Worm (Caenorhabditis elegans): ENCODE results near the gene sru-39.

Gene sru-39

DNA sequence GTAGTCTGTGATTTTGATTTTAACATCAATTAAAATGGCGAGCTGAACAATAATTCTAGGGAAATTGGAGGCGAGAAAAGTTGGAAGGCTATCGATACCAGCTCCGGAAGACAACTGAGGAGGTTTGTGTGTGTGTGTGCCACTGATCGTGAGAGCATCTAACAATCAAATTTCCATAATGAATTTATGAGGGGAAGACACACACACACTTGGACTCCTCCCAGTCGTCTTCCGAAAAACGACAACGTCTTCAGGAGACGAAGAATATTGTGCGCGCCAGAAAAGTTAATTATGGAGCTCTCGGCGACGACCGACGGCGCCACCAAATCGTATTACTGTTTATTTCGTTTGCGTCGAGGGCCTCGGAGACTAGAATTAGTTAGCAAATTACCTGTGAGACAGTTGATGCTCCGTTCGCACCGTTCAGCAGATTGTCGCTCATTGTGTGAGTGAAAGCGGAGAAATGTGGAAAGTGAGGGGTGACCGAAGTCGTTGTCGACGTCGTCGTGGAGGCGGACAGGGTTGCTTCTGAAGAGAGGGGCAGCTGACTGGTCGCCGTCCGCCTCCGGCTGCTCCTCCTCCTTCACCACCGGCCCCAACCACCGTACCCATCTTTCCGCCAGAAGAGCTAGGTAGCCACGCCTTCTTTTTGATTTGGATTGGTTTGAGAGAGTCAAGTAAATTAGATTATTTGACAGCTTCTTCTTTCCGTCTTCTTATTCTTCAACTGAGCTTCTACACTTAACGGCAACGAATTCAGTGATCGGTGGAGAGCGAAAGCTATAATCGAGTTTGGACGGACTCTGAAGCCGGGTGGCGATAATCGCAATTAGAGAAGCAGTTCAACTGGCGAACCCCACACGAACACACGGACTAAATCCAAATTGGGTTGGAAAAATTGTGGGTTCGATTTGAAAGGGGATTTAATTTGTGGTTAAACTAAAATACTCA lies 34.2 kb upstream of the sru-39 start, which contains the start of gene unc-42:
TSS of gene unc-42 (minus strand) at position 564 of the 951 bp plus-strand sequence.
- peak; percentile 56 for TF ChIP-seq sma-9 (GFP tag; optimal IDR thresholded peaks at IDR 0.05)
- TF ChIP-seq sma-9 (tag; optimal IDR thresholded peaks at IDR 0.05) = no peak
- TF ChIP-seq lin-11 (tag; optimal IDR thresholded peaks at IDR 0.05) = no peak
- peak in 1 of 2 experiments; percentile 30 for TF ChIP-seq lsy-2 (tag; optimal IDR thresholded peaks at IDR 0.05)
- TF ChIP-seq zag-1 (tag; optimal IDR thresholded peaks at IDR 0.05) = peak; percentile 54
- TF ChIP-seq sem-4 (tag; optimal IDR thresholded peaks at IDR 0.05) = no peak
- no peak for TF ChIP-seq skn-1 (tag; optimal IDR thresholded peaks at IDR 0.05)

DNA sequence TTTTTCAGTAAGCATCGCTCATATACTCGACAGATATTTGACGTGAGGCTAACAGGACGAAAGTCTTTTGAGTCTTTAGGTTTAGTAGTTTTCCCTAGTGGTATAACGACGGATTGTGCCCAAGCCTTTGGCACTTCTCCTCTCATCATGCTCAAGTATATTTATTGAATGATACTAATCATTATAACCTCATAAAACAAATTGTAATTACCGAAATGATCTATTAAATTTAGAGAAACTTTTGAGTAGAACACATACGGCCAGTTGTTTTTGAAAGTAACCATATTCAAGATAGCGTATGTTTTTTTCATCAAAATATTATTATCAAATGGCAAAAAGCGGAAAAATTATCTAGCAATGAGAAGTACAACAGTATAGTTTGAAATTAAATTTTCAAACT lies 32.0 kb upstream of the sru-39 start:
- no peak for TF ChIP-seq R02D3.7 (tag; optimal IDR thresholded peaks at IDR 0.05)
- TF ChIP-seq zag-1 (tag; optimal IDR thresholded peaks at IDR 0.05) = no peak
- TF ChIP-seq F13H6.1 (tag; optimal IDR thresholded peaks at IDR 0.05) = no peak
- no peak for TF ChIP-seq ZK546.5 (tag; optimal IDR thresholded peaks at IDR 0.05)
- no peak for TF ChIP-seq sem-4 (tag; optimal IDR thresholded peaks at IDR 0.05)

DNA sequence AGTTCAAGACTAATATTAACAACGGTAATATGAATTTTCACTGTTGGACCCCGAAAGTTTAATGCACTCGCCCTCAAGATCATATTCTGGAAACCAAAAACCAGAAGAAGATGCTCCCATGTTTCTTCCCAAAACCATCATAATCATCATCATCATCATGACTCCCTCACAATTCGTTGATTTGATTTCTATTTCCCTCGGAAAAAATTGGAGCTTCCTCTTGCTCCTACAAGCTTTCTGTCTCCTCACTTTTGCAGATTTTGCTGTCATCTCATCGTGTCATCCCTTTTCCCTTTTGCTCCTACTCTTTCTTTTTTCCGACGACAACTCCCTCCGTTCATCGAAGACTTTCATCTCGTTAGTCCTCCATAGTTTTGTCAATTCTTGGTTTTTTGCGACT lies 31.3 kb upstream of the sru-39 start, which contains the start of gene F46B6.2:
TSS of gene F46B6.2 (plus strand) at position 316 of the 400 bp plus-strand sequence.
- TF ChIP-seq nhr-21 (tag; optimal IDR thresholded peaks at IDR 0.05) = no peak

DNA sequence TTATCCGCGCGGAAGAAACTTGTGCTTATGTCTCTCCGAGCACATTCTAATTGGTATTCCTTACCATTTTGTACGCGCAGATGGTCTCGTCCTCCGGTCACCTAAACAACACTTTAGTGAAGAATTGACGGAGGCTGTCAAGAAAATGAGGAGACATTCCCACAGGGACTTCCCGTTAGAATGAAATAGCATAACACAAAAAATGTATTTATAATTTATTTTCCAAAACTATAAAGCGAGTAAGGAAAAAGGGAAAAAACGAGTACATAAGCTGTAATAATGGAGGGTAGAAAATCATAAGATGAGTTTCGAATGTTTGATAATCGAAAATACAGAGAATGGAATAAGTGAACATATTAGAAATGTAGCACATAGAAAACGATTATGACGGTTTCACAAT lies 27.5 kb upstream of the sru-39 start, which contains the start of gene F46B6.12:
TSS of gene F46B6.12 (minus strand) at position 101 of the 400 bp plus-strand sequence.
- TF ChIP-seq ztf-1 (GFP tag; conservative IDR thresholded peaks at IDR 0.05) = no peak
- TF ChIP-seq fos-1 (tag; optimal IDR thresholded peaks at IDR 0.05) = no peak
- no peak for TF ChIP-seq sma-9 (GFP tag; optimal IDR thresholded peaks at IDR 0.05)
- no peak for TF ChIP-seq sma-9 (tag; optimal IDR thresholded peaks at IDR 0.05)
- TF ChIP-seq sem-4 (tag; optimal IDR thresholded peaks at IDR 0.05) = no peak
- no peak for TF ChIP-seq aly-2 (tag; optimal IDR thresholded peaks at IDR 0.05)
- no peak for TF ChIP-seq nhr-12 (tag; optimal IDR thresholded peaks at IDR 0.05)
- TF ChIP-seq lin-39 (tag; optimal IDR thresholded peaks at IDR 0.05) = no peak

DNA sequence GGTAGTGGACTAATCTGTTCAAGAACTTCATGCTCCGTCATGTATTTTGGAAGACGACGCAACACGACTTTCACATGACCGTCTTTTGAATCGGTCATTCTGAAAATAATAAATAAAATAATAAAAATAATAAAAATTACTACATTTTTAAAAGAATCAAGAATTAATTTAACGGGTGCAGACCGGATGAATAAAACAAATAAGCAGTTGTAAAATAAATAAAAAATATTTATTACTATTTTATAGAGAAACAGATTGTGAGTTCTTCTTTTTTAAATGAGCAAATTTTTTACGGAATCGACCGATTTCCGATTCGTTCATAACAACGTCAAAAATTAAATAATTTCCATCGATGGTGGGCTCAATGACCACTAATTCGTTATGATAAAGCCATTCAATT lies 25.6 kb upstream of the sru-39 start, which contains the start of gene smg-4:
TSS of gene smg-4 (minus strand) at position 101 of the 400 bp plus-strand sequence.
- TF ChIP-seq R02D3.7 (tag; optimal IDR thresholded peaks at IDR 0.05) (no peak), nhr-10 (tag; optimal IDR thresholded peaks at IDR 0.05) (no peak), nhr-129 (tag; optimal IDR thresholded peaks at IDR 0.05) (no peak), elt-1 (tag; optimal IDR thresholded peaks at IDR 0.05) (no peak), gmeb-1 (tag; optimal IDR thresholded peaks at IDR 0.05) (no peak), ztf-4 (tag; optimal IDR thresholded peaks at IDR 0.05) (no peak), peb-1 (tag; optimal IDR thresholded peaks at IDR 0.05) (no peak), crh-2 (tag; optimal IDR thresholded peaks at IDR 0.05) (no peak), dmd-4 (tag; optimal IDR thresholded peaks at IDR 0.05) (no peak), lin-11 (tag; optimal IDR thresholded peaks at IDR 0.05) (no peak), alr-1 (tag; optimal IDR thresholded peaks at IDR 0.05) (no peak)

DNA sequence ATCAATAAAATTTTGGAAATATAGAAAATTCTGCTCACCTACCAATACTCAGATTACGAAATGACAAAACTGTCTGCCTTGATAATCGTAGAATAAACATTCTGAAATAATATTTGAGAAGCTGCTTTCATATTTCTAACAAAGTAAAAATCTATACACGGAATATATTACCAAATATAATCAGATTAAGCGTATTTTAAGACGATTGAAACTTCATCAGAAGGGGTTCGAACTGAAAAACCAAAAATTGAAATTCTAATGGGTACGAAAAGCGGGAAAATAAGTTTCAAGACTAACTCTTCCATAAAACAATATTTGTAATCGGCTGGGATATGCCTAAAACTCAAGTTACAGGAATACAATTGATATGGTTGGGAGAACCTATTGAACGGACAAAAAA lies 23.9 kb upstream of the sru-39 start, which contains the start of gene F46B6.4:
TSS of gene F46B6.4 (minus strand) at position 101 of the 400 bp plus-strand sequence.
- TF ChIP-seq lsy-2 (tag; optimal IDR thresholded peaks at IDR 0.05) (no peak), nhr-10 (tag; optimal IDR thresholded peaks at IDR 0.05) (no peak), nhr-6 (tag; optimal IDR thresholded peaks at IDR 0.05) (no peak), nhr-11 (tag; optimal IDR thresholded peaks at IDR 0.05) (no peak), nhr-25 (tag; optimal IDR thresholded peaks at IDR 0.05) (no peak), C34F6.9 (tag; optimal IDR thresholded peaks at IDR 0.05) (no peak), unc-62 (GFP tag; optimal IDR thresholded peaks at IDR 0.05) (no peak)

DNA sequence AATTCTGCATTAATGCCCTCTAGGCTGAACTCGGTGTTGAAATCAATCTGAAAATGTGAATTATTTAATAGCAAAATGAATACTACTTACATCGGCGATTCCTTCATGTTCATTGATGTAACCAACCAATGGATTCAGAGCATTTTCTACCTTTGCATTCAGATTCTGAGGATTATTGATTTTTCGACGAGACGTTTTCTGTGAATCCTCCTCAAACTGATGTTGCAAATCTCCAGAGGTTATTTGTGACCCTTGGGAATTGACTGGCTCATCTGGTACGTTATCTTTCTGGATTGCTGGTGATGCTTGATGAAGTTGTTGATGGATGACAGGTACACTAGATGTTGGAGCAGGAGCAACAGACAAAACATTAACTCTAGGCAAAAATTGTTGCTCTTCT lies 21.2 kb upstream of the sru-39 start:
- TF ChIP-seq gmeb-1 (tag; optimal IDR thresholded peaks at IDR 0.05) (no peak), nhr-25 (tag; optimal IDR thresholded peaks at IDR 0.05) (no peak), nhr-23 (tag; optimal IDR thresholded peaks at IDR 0.05) (no peak), ztf-11 (tag; optimal IDR thresholded peaks at IDR 0.05) (no peak), nhr-77 (tag; optimal IDR thresholded peaks at IDR 0.05) (no peak), Y55F3AM.14 (GFP tag; optimal IDR thresholded peaks at IDR 0.05) (no peak), lin-13 (GFP tag; optimal IDR thresholded peaks at IDR 0.05) (no peak), mdl-1 (tag; optimal IDR thresholded peaks at IDR 0.05) (no peak), ama-1 (optimal IDR thresholded peaks at IDR 0.05) (no peak)
